Fruit fly (Drosophila melanogaster): ENCODE measurements around the gene dbe.

dm6 chr2L:825768-826263 lies 43.8 kb downstream of the dbe start, which contains the start of the genes CG3862 and dock:
- TF ChIP-seq Sox14 (GFP tag; optimal IDR thresholded peaks at IDR 0.05) (peak; percentile 60), CG6808 (GFP tag; optimal IDR thresholded peaks at IDR 0.05) (peak; percentile 55), Gug (GFP tag; IDR thresholded peaks at IDR 0.05) (no peak), fd85E (GFP tag; optimal IDR thresholded peaks at IDR 0.05) (no peak), Smox (GFP tag; optimal IDR thresholded peaks at IDR 0.05) (no peak), Hr39 (GFP tag; optimal IDR thresholded peaks at IDR 0.05) (no peak)
